Fruit fly (Drosophila melanogaster): ENCODE data around the gene Gr64c.

DNA sequence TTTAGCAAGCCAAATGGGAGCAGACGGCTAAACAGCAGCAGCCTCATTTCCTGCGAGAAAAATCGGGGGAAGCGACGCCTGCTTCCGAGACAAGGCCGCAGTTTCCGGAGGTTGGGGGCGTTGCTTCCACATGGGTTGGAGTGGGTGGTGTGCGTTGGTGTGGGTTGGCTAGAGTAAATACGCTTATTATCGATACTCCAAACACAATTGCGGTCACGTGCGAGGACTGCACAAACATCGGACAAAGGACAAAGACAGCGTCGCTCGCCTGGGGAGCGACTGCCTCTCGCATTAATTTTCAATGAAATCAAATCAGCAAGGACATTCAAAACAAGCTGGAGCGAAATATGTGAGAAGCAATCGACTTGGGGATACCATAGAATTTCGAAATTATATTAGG, 52.8 kb downstream of the Gr64c start:
- TF ChIP-seq CG1602 (GFP tag; optimal IDR thresholded peaks at IDR 0.05): no peak
- no peak for TF ChIP-seq CG11504 (tag; optimal IDR thresholded peaks at IDR 0.05)
- TF ChIP-seq CG7987 (GFP tag; optimal IDR thresholded peaks at IDR 0.05): no peak

Data from whole organism, embryonic.